Worm (Caenorhabditis elegans) whole organism, L4/young adult: ENCODE results near the gene str-135.

Experiments used
- W03F9.2 ChIP-seq: fragments of 150-350 bp; optimal IDR thresholded peaks from 2 replicates; lab custom pipeline; 2014; ENCODE audit warnings: missing biosample characterization, missing genetic modification characterization
- dao-5 ChIP-seq: sonication (generic microtip); optimal IDR thresholded peaks from 2 replicates; lab custom pipeline; 2016; ENCODE audit warnings: missing genotype, missing genetic modification characterization, moderate library complexity, missing compliant biosample characterization
- him-1 ChIP-seq: sonication (generic microtip); optimal IDR thresholded peaks from 2 replicates; lab custom pipeline; 2016; ENCODE audit warnings: missing genotype, missing genetic modification reagents, missing genetic modification characterization, missing compliant biosample characterization

- TF ChIP-seq dao-5 (no peak), W03F9.2 (tag; lab: Kevin White, UChicago) (no peak), him-1 (tag; lab: Kevin White, UChicago) (no peak)
These were observed 1.8 kb downstream of the str-135 start, which contains the start of gene str-136 for ce11 chrV:8278830-8279229.
